Worm (Caenorhabditis elegans): ENCODE results near the gene srx-86.
A peak's percentile ranks its signal among the peaks of the same experiment; 100 is the strongest.

The srx-86 gene

ce11 chrV:11534495-11535189 lies 28.1 kb upstream of the srx-86 start:
- no peak for TF ChIP-seq fkh-4 (tag; optimal IDR thresholded peaks at IDR 0.05; ENCODE audit: borderline replicate concordance)
- no peak for TF ChIP-seq ces-1 (GFP tag; optimal IDR thresholded peaks at IDR 0.05)
- no peak for TF ChIP-seq ceh-82 (tag; optimal IDR thresholded peaks at IDR 0.05)
- TF ChIP-seq jun-1 (tag; optimal IDR thresholded peaks at IDR 0.05) = peak; percentile 11
- TF ChIP-seq elt-2 (tag; optimal IDR thresholded peaks at IDR 0.05) = peak; percentile 87
- peak in 1 of 3 experiments; percentile 28 for TF ChIP-seq dpl-1 (GFP tag; optimal IDR thresholded peaks at IDR 0.05)
- TF ChIP-seq nhr-90 (tag; optimal IDR thresholded peaks at IDR 0.05; ENCODE audit: poor library complexity) = peak; percentile 51
- peak; percentile 99 for TF ChIP-seq blmp-1 (tag; optimal IDR thresholded peaks at IDR 0.05)
- TF ChIP-seq C16A3.4 (tag; optimal IDR thresholded peaks at IDR 0.05) = peak; percentile 13
- TF ChIP-seq ama-1 (optimal IDR thresholded peaks at IDR 0.05) = peak; percentile 65
- peak; percentile 11 for TF ChIP-seq mep-1 (tag; optimal IDR thresholded peaks at IDR 0.05)
- TF ChIP-seq unc-130 (tag; optimal IDR thresholded peaks at IDR 0.05) = peak; percentile 6
- peak in 1 of 2 experiments; percentile 71 for TF ChIP-seq lin-35 (GFP tag; optimal IDR thresholded peaks at IDR 0.05)
- TF ChIP-seq rnt-1 (tag; optimal IDR thresholded peaks at IDR 0.05) = peak; percentile 48
- TF ChIP-seq grh-1 (GFP tag; IDR thresholded peaks at IDR 0.05) = peak; percentile 10; the same call in 1 of the 2 replicates
- TF ChIP-seq fos-1 (tag; optimal IDR thresholded peaks at IDR 0.05) = no peak
- peak; percentile 21 for TF ChIP-seq hpl-2 (GFP tag; optimal IDR thresholded peaks at IDR 0.05)
- TF ChIP-seq lin-14 (GFP tag; optimal IDR thresholded peaks at IDR 0.05) = peak; percentile 72
- TF ChIP-seq skn-1 (tag; optimal IDR thresholded peaks at IDR 0.05) = no peak
- TF ChIP-seq efl-1 (optimal IDR thresholded peaks at IDR 0.05) = no peak
- peak in 1 of 2 experiments; percentile 78 for TF ChIP-seq efl-1 (GFP tag; optimal IDR thresholded peaks at IDR 0.05 in 1 of 2)
- TF ChIP-seq nhr-20 (tag; optimal IDR thresholded peaks at IDR 0.05) = peak; percentile 76
- TF ChIP-seq mdl-1 (tag; optimal IDR thresholded peaks at IDR 0.05) = peak in 1 of 2 experiments; percentile 60
- TF ChIP-seq lsy-2 (tag; optimal IDR thresholded peaks at IDR 0.05) = peak in 1 of 2 experiments; percentile 43
- TF ChIP-seq hlh-4 (tag; optimal IDR thresholded peaks at IDR 0.05) = no peak
- TF ChIP-seq nhr-237 (tag; optimal IDR thresholded peaks at IDR 0.05) = no peak
- no peak for TF ChIP-seq sox-4 (tag; optimal IDR thresholded peaks at IDR 0.05)
- peak; percentile 14 for TF ChIP-seq nhr-19 (GFP tag; conservative IDR thresholded peaks at IDR 0.05)
- TF ChIP-seq ztf-4 (tag; optimal IDR thresholded peaks at IDR 0.05) = no peak
- peak in 5 of 6 experiments; percentile 64 to 90 (median 68) for TF ChIP-seq elt-3 (tag; optimal IDR thresholded peaks at IDR 0.05)
- TF ChIP-seq nhr-71 (tag; optimal IDR thresholded peaks at IDR 0.05) = peak; percentile 68
- peak; percentile 37 for TF ChIP-seq snu-23 (GFP tag; optimal IDR thresholded peaks at IDR 0.05)
- TF ChIP-seq nhr-85 (tag) = peak; percentile 81

ce11 chrV:11535504-11536062 lies 27.2 kb upstream of the srx-86 start:
- TF ChIP-seq swsn-7 (tag; optimal IDR thresholded peaks at IDR 0.05) (no peak), lsy-2 (tag; optimal IDR thresholded peaks at IDR 0.05) (peak in 1 of 2 experiments; percentile 37), ztf-4 (tag; optimal IDR thresholded peaks at IDR 0.05) (no peak), fkh-4 (tag; optimal IDR thresholded peaks at IDR 0.05; ENCODE audit: borderline replicate concordance) (no peak), dpl-1 (GFP tag; optimal IDR thresholded peaks at IDR 0.05) (no peak), efl-3 (GFP tag; optimal IDR thresholded peaks at IDR 0.05) (no peak), nhr-28 (tag; optimal IDR thresholded peaks at IDR 0.05) (no peak), tbx-2 (tag; optimal IDR thresholded peaks at IDR 0.05) (no peak), zip-4 (GFP tag; optimal IDR thresholded peaks at IDR 0.05) (no peak), lin-15B (tag; optimal IDR thresholded peaks at IDR 0.05) (no peak), lir-3 (tag; optimal IDR thresholded peaks at IDR 0.05; ENCODE audit: poor library complexity) (no peak), elt-3 (tag; optimal IDR thresholded peaks at IDR 0.05) (no peak), alr-1 (tag; optimal IDR thresholded peaks at IDR 0.05; ENCODE audit: borderline replicate concordance) (no peak), jun-1 (tag; optimal IDR thresholded peaks at IDR 0.05) (no peak), ama-1 (optimal IDR thresholded peaks at IDR 0.05) (no peak), fos-1 (tag; optimal IDR thresholded peaks at IDR 0.05) (no peak), blmp-1 (tag; optimal IDR thresholded peaks at IDR 0.05) (peak; percentile 51), nhr-76 (tag; optimal IDR thresholded peaks at IDR 0.05) (no peak), elt-2 (tag; optimal IDR thresholded peaks at IDR 0.05) (peak; percentile 66), zag-1 (tag; optimal IDR thresholded peaks at IDR 0.05) (no peak), pax-3 (tag; optimal IDR thresholded peaks at IDR 0.05) (no peak), vab-15 (tag; optimal IDR thresholded peaks at IDR 0.05) (no peak), C16A3.4 (tag; optimal IDR thresholded peaks at IDR 0.05) (no peak), ceh-90 (tag; optimal IDR thresholded peaks at IDR 0.05) (no peak), sptf-1 (tag; optimal IDR thresholded peaks at IDR 0.05) (no peak), ces-1 (GFP tag; optimal IDR thresholded peaks at IDR 0.05) (no peak), nhr-19 (GFP tag; conservative IDR thresholded peaks at IDR 0.05) (peak; percentile 17; the same call in 1 of the 2 replicates), nhr-47 (tag; optimal IDR thresholded peaks at IDR 0.05) (peak; percentile 0), rnt-1 (tag; optimal IDR thresholded peaks at IDR 0.05) (peak; percentile 67), mdl-1 (tag; optimal IDR thresholded peaks at IDR 0.05) (no peak)

Data from whole organism, L1 larva.